Fruit fly (Drosophila melanogaster): ENCODE results near the gene CG14562.

DNA sequence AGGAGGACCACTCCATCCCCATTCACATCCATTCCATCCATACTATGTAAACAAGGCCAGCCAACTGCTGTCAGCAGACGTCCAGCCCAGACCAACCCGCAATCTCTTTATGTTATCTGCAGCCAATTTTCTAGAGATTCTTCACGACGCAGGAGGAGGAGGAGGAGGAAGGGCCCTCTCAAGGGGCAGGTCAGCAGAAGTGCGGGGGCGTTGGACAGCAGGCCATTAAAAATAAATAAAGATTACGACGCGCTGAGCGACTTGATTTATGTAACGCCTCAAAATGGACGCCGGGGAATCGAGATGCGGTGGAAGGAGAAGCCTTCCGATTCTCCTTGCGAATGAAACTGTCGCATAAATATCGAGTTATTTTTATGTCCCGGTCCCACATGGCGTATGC lies 37.8 kb downstream of the CG14562 start:
- TF ChIP-seq Abd-B (GFP tag; optimal IDR thresholded peaks at IDR 0.05): no peak
- TF ChIP-seq tai (GFP tag; optimal IDR thresholded peaks at IDR 0.05): no peak

Data from whole organism, wandering third instar larva.